Worm (Caenorhabditis elegans) whole organism, L3 larva: Measurements from ENCODE around the gene F54H5.5.

Source experiments
- R02D3.7 ChIP-seq: fragments of 150-350 bp; optimal IDR thresholded peaks from 2 replicates; lab custom pipeline; 2014; ENCODE audit warnings: missing biosample characterization, missing genetic modification characterization
- ZK546.5 ChIP-seq: sonication (generic microtip); optimal IDR thresholded peaks from 2 replicates; lab custom pipeline; 2017; ENCODE audit warnings: missing biosample characterization, missing genetic modification characterization
- aly-2 ChIP-seq: fragments of 150-350 bp; optimal IDR thresholded peaks from 2 replicates; lab custom pipeline; 2014; ENCODE audit warnings: missing biosample characterization, missing genetic modification characterization
- ama-1 ChIP-seq: fragments of 150-350 bp; optimal IDR thresholded peaks from 2 replicates; lab custom pipeline; 2018
- ceh-16 ChIP-seq: sonication (generic microtip); optimal IDR thresholded peaks from 2 replicates; lab custom pipeline; 2017; ENCODE audit warnings: missing biosample characterization, missing genetic modification characterization
- ceh-28 ChIP-seq: fragments of 150-350 bp; optimal IDR thresholded peaks from 2 replicates; lab custom pipeline; 2014; ENCODE audit warnings: missing biosample characterization, missing genetic modification reagents, missing genetic modification characterization
- ceh-82 ChIP-seq: fragments of 150-350 bp; optimal IDR thresholded peaks from 2 replicates; lab custom pipeline; 2014; ENCODE audit warnings: missing biosample characterization, missing genetic modification characterization
- ceh-9 ChIP-seq: sonication (generic microtip); optimal IDR thresholded peaks from 2 replicates; lab custom pipeline; 2018; ENCODE audit warnings: missing biosample characterization, missing genetic modification characterization
- daf-12 ChIP-seq: fragments of 150-350 bp; optimal IDR thresholded peaks from 2 replicates; lab custom pipeline; 2014; ENCODE audit warnings: missing biosample characterization, missing genetic modification reagents, missing genetic modification characterization
- egl-27 ChIP-seq: sonication (generic microtip); optimal IDR thresholded peaks from 4 replicates; lab custom pipeline; 2017; ENCODE audit warnings: missing biosample characterization, missing genetic modification reagents, missing genetic modification characterization
- egl-5 ChIP-seq: fragments of 150-350 bp; optimal IDR thresholded peaks from 2 replicates; lab custom pipeline; 2017; ENCODE audit warnings: missing biosample characterization, missing genetic modification reagents, missing genetic modification characterization, inconsistent platforms
- elt-1 ChIP-seq: fragments of 150-350 bp; optimal IDR thresholded peaks from 2 replicates; lab custom pipeline; 2014; ENCODE audit warnings: missing biosample characterization, missing genetic modification characterization
- elt-2 ChIP-seq: sonication (generic microtip); optimal IDR thresholded peaks from 2 replicates; lab custom pipeline; 2016; ENCODE audit warnings: missing genetic modification reagents, mild to moderate bottlenecking, missing genetic modification characterization, missing compliant biosample characterization
- elt-3 ChIP-seq, 3 experiments: fragments of 150-350 bp in 1 of 3; sonication (generic microtip) in 2 of 3; optimal IDR thresholded peaks; 2 replicates in 2 of 3; 4 replicates in 1 of 3; lab custom pipeline; 2014 to 2017; ENCODE audit warnings: missing biosample characterization in 3 of 3, missing genetic modification characterization in 3 of 3
- eor-1 ChIP-seq, 2 experiments: fragments of 150-350 bp; optimal IDR thresholded peaks; 2 replicates each; lab custom pipeline; 2014 to 2018; ENCODE audit warnings: missing biosample characterization in 2 of 2, missing genetic modification characterization in 2 of 2
- fkh-10 ChIP-seq: sonication (generic microtip); optimal IDR thresholded peaks from 2 replicates; lab custom pipeline; 2017; ENCODE audit warnings: missing biosample characterization, missing genetic modification reagents, missing genetic modification characterization
- fkh-2 ChIP-seq: fragments of 150-350 bp; optimal IDR thresholded peaks from 2 replicates; lab custom pipeline; 2014; ENCODE audit warnings: missing biosample characterization, missing genetic modification reagents, missing genetic modification characterization
- fos-1 ChIP-seq: fragments of 150-350 bp; optimal IDR thresholded peaks from 2 replicates; lab custom pipeline; 2014; ENCODE audit warnings: missing biosample characterization, missing genetic modification characterization
- hmg-11 ChIP-seq: sonication (generic microtip); optimal IDR thresholded peaks from 2 replicates; lab custom pipeline; 2016; ENCODE audit warnings: missing genetic modification characterization, missing compliant biosample characterization
- jun-1 ChIP-seq: fragments of 150-350 bp; optimal IDR thresholded peaks from 2 replicates; lab custom pipeline; 2014; ENCODE audit warnings: missing biosample characterization, missing genetic modification reagents, missing genetic modification characterization
- lin-15B ChIP-seq: fragments of 150-350 bp; optimal IDR thresholded peaks from 2 replicates; lab custom pipeline; 2014; ENCODE audit warnings: missing biosample characterization, missing genetic modification characterization
- lin-39 ChIP-seq: fragments of 150-350 bp; optimal IDR thresholded peaks from 2 replicates; lab custom pipeline; 2018; ENCODE audit warnings: missing biosample characterization, missing genetic modification reagents, missing genetic modification characterization
- lsy-12 ChIP-seq: sonication (generic microtip); optimal IDR thresholded peaks from 2 replicates; lab custom pipeline; 2016; ENCODE audit warnings: mild to moderate bottlenecking, missing genetic modification characterization, missing compliant biosample characterization
- mdl-1 ChIP-seq: fragments of 150-350 bp; optimal IDR thresholded peaks from 2 replicates; lab custom pipeline; 2014; ENCODE audit warnings: missing biosample characterization, missing genetic modification characterization
- mml-1 ChIP-seq: fragments of 150-350 bp; sonication (generic microtip); optimal IDR thresholded peaks from 3 replicates; lab custom pipeline; 2014; ENCODE audit warnings: missing biosample characterization, missing genetic modification characterization
- nfya-1 ChIP-seq: sonication (generic microtip); optimal IDR thresholded peaks from 2 replicates; lab custom pipeline; 2017; ENCODE audit warnings: missing genetic modification characterization, mild to moderate bottlenecking, missing compliant biosample characterization, antibody characterized with exemption, moderate library complexity; ENCODE audit not compliant: insufficient read depth
- nhr-11 ChIP-seq: fragments of 150-350 bp; optimal IDR thresholded peaks from 2 replicates; lab custom pipeline; 2014; ENCODE audit warnings: missing biosample characterization, missing genetic modification characterization
- nhr-12 ChIP-seq: fragments of 150-350 bp; optimal IDR thresholded peaks from 2 replicates; lab custom pipeline; 2014; ENCODE audit warnings: missing biosample characterization, missing genetic modification characterization
- nhr-23 ChIP-seq: fragments of 150-350 bp; optimal IDR thresholded peaks from 2 replicates; lab custom pipeline; 2014; ENCODE audit warnings: missing biosample characterization, missing genetic modification reagents, missing genetic modification characterization
- nhr-237 ChIP-seq: fragments of 150-350 bp; optimal IDR thresholded peaks from 2 replicates; lab custom pipeline; 2014; ENCODE audit warnings: missing biosample characterization, missing genetic modification characterization
- nhr-25 ChIP-seq: sonication (generic microtip); optimal IDR thresholded peaks from 2 replicates; lab custom pipeline; 2017; ENCODE audit warnings: missing biosample characterization, missing genetic modification characterization
- nhr-28 ChIP-seq: fragments of 150-350 bp; optimal IDR thresholded peaks from 2 replicates; lab custom pipeline; 2014; ENCODE audit warnings: missing biosample characterization, missing genetic modification characterization
- nhr-43 ChIP-seq: sonication (generic microtip); optimal IDR thresholded peaks from 2 replicates; lab custom pipeline; 2016; ENCODE audit warnings: mild to moderate bottlenecking, missing genetic modification characterization, missing compliant biosample characterization; ENCODE audit not compliant: poor library complexity, severe bottlenecking
- nhr-67 ChIP-seq: fragments of 150-350 bp; optimal IDR thresholded peaks from 2 replicates; lab custom pipeline; 2014; ENCODE audit warnings: missing biosample characterization, missing genetic modification characterization
- nhr-76 ChIP-seq: fragments of 150-350 bp; sonication (generic microtip); optimal IDR thresholded peaks from 5 replicates; lab custom pipeline; 2014; ENCODE audit warnings: missing biosample characterization, missing genetic modification characterization
- nhr-77 ChIP-seq: fragments of 150-350 bp; optimal IDR thresholded peaks from 2 replicates; lab custom pipeline; 2014; ENCODE audit warnings: missing biosample characterization, missing genetic modification characterization
- pha-4 ChIP-seq: fragments of 150-350 bp; optimal IDR thresholded peaks from 2 replicates; lab custom pipeline; 2014; ENCODE audit warnings: missing biosample characterization, missing genetic modification reagents, missing genetic modification characterization
- pqm-1 ChIP-seq: fragments of 150-350 bp; optimal IDR thresholded peaks from 2 replicates; lab custom pipeline; 2017; ENCODE audit warnings: missing biosample characterization, missing genetic modification characterization, inconsistent platforms
- sea-2 ChIP-seq: fragments of 150-350 bp; sonication (generic microtip); optimal IDR thresholded peaks from 4 replicates; lab custom pipeline; 2014; ENCODE audit warnings: missing biosample characterization, missing genetic modification reagents, missing genetic modification characterization
- skn-1 ChIP-seq: fragments of 150-350 bp; optimal IDR thresholded peaks from 2 replicates; lab custom pipeline; 2014; ENCODE audit warnings: missing biosample characterization, missing genetic modification characterization
- snpc-4 ChIP-seq: fragments of 150-350 bp; optimal IDR thresholded peaks from 2 replicates; lab custom pipeline; 2014; ENCODE audit warnings: missing biosample characterization, missing genetic modification characterization
- tbx-2 ChIP-seq: sonication (generic microtip); optimal IDR thresholded peaks from 2 replicates; lab custom pipeline; 2016; ENCODE audit warnings: mild to moderate bottlenecking, missing genetic modification characterization, missing compliant biosample characterization
- unc-39 ChIP-seq: sonication (generic microtip); optimal IDR thresholded peaks from 4 replicates; lab custom pipeline; 2017; ENCODE audit warnings: missing biosample characterization, missing genetic modification characterization
- unc-62 ChIP-seq: fragments of 150-350 bp; sonication (generic microtip); optimal IDR thresholded peaks from 4 replicates; lab custom pipeline; 2014; ENCODE audit warnings: missing biosample characterization, missing genetic modification reagents, missing genetic modification characterization
- zag-1 ChIP-seq: fragments of 150-350 bp; optimal IDR thresholded peaks from 2 replicates; lab custom pipeline; 2014; ENCODE audit warnings: missing biosample characterization, missing genetic modification characterization
- ztf-11 ChIP-seq: fragments of 150-350 bp; optimal IDR thresholded peaks from 2 replicates; lab custom pipeline; 2014; ENCODE audit warnings: missing biosample characterization, missing genetic modification characterization
- ztf-4 ChIP-seq: fragments of 150-350 bp; optimal IDR thresholded peaks from 2 replicates; lab custom pipeline; 2014; ENCODE audit warnings: missing biosample characterization, missing genetic modification characterization

F54H5.5 gene

DNA sequence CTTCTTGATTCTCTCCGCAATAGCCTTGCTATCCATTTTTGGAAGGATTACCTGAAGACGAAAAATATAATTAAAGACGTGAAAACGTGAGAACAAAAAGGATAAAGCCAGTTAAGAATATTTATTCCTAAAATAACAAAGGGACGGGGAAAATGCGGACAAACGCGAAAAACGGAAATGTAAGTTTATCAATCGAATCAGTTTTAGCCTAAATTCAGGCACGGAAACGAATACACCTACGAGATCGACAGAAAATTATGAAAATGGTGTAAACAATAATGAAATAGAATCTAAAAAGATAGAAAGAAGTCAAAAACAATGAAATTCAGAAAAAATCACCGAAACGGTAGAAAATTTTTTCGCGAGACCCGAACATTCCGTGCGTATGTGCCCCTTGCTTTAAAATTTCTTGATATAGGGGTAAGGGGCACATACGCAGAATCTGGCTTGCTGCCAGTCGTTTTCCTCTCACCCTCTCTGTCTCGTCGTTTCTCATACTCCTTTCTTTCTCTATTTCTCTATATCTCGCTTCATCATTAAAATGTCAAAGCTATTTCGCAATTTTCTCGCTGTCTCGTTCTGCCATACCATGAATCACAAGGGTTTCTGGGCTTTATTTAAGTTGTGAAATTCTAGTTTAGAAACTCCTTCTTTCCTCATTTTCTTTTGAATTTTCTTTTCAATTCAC, 38.3 kb downstream of the F54H5.5 start, which contains the start of gene icd-1:
Gene icd-1, minus strand, starts transcription at position 51 of the 688 bp plus-strand sequence.
- TF ChIP-seq ztf-4 (tag; lab: Kevin White, UChicago) (peak; percentile 83), nhr-76 (tag; lab: Kevin White, UChicago) (peak; percentile 11), nhr-67 (tag; lab: Kevin White, UChicago) (no peak), lin-39 (tag; lab: Kevin White, UChicago) (peak; percentile 85), nhr-23 (tag; lab: Kevin White, UChicago) (peak; percentile 97), unc-62 (GFP tag; lab: Kevin White, UChicago) (peak; percentile 87), nhr-12 (tag; lab: Kevin White, UChicago) (no peak), ceh-9 (tag; lab: Kevin White, UChicago) (no peak), nfya-1 (tag; lab: Kevin White, UChicago) (peak; percentile 94), jun-1 (tag; lab: Kevin White, UChicago) (peak; percentile 97), egl-27 (tag; lab: Kevin White, UChicago) (peak; percentile 86), aly-2 (tag; lab: Kevin White, UChicago) (peak; percentile 58), elt-3 (tag; optimal IDR thresholded peaks at IDR 0.05; lab: Kevin White, UChicago) (no peak), lsy-12 (tag; lab: Kevin White, UChicago) (peak; percentile 95), lin-15B (tag; lab: Kevin White, UChicago) (peak; percentile 91), snpc-4 (tag; lab: Kevin White, UChicago) (peak; percentile 91), nhr-43 (peak; percentile 94), elt-2 (tag; lab: Kevin White, UChicago) (peak; percentile 84), nhr-28 (tag; lab: Kevin White, UChicago) (no peak), hmg-11 (tag; lab: Kevin White, UChicago) (peak; percentile 84), ZK546.5 (tag; lab: Kevin White, UChicago) (peak; percentile 11), elt-1 (tag; lab: Kevin White, UChicago) (peak; percentile 58), pqm-1 (tag; lab: Kevin White, UChicago) (peak; percentile 66), pha-4 (peak; percentile 92), ztf-11 (tag; lab: Kevin White, UChicago) (no peak), egl-5 (tag; lab: Kevin White, UChicago) (peak; percentile 93), tbx-2 (peak; percentile 91), mml-1 (tag; lab: Kevin White, UChicago) (no peak), nhr-11 (tag; lab: Kevin White, UChicago) (peak; percentile 95), sea-2 (GFP tag; lab: Kevin White, UChicago) (peak; percentile 63), ceh-82 (tag; lab: Kevin White, UChicago) (peak; percentile 91), ceh-28 (tag; lab: Kevin White, UChicago) (peak; percentile 93), fkh-10 (GFP tag; lab: Kevin White, UChicago) (peak; percentile 64), nhr-77 (tag; lab: Kevin White, UChicago) (peak; percentile 63), eor-1 (tag; optimal IDR thresholded peaks at IDR 0.05; lab: Kevin White, UChicago) (peak in 1 of 2 experiments; percentile 75), skn-1 (tag; lab: Kevin White, UChicago) (peak; percentile 68), nhr-25 (peak; percentile 94), daf-12 (tag; lab: Kevin White, UChicago) (no peak), unc-39 (no peak), mdl-1 (tag; lab: Kevin White, UChicago) (peak; percentile 64), fos-1 (tag; lab: Kevin White, UChicago) (peak; percentile 87), ceh-16 (tag; lab: Kevin White, UChicago) (peak; percentile 26), zag-1 (tag; lab: Kevin White, UChicago) (peak; percentile 71), fkh-2 (tag; lab: Kevin White, UChicago) (no peak), ama-1 (lab: Kevin White, UChicago) (peak; percentile 71), nhr-237 (tag; lab: Kevin White, UChicago) (no peak), R02D3.7 (tag; lab: Kevin White, UChicago) (peak; percentile 89)
- TF ChIP-seq, all 47 proteins: peak for 36
